Worm (Caenorhabditis elegans): ENCODE results near the gene Y51H4A.937.

DNA sequence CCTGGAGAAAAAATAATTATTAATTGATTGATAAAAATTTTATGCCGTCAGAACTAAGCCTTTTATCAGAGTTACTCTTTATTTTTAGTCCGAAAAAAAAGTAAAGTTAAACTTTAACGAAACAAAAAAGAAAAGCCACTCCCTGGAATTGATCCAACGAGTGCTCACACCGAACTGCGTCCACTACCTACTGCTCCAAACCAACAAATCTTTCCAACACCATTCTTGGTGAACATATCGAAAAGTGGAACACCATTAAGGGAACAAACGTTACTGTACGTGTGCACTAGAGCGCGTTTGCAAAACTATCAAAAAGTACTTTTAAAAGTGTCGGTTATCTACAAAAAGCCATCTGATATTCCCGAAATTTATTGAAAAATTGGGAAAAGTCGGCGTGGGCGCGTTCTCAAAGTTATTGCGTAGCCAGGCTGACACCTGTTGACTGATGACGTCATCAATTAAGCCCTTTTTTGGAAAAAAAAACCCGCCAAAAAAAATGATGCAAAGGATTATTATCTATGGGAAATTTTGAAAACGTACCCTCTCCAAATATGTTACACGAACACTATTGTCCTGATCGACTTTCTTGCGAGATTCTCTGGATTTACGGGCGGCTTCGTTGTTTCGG lies 24.8 kb upstream of the Y51H4A.937 start:
- TF ChIP-seq ztf-29 (GFP tag; IDR thresholded peaks at IDR 0.05) (no peak), tab-1 (GFP tag; IDR thresholded peaks at IDR 0.05) (0 out of 2 replicates have a peak, but pooled peaks have one; percentile 47), cog-1 (tag; optimal IDR thresholded peaks at IDR 0.05) (no peak), med-1 (GFP tag; optimal IDR thresholded peaks at IDR 0.05; ENCODE audit: insufficient read depth) (no peak), T22C8.4 (GFP tag; IDR thresholded peaks at IDR 0.05) (no peak), ref-1 (GFP tag; conservative IDR thresholded peaks at IDR 0.05) (no peak), flt-1 (GFP tag; IDR thresholded peaks at IDR 0.05) (0 out of 2 replicates have a peak, but pooled peaks have one; percentile 40), klf-2 (GFP tag; conservative IDR thresholded peaks at IDR 0.05) (no peak), ztf-23 (GFP tag; IDR thresholded peaks at IDR 0.05) (no peak)

Measured in whole organism, midembryonic.